Worm (Caenorhabditis elegans): Measurements from ENCODE around the gene T28C6.5.

ce11 chrIV:8824145-8824833, 3.0 kb downstream of the T28C6.5 start, which contains the start of the genes col-117 and col-3:
- no peak for TF ChIP-seq sea-2 (GFP tag; IDR thresholded peaks at IDR 0.05)
- no peak for TF ChIP-seq nhr-27 (tag; optimal IDR thresholded peaks at IDR 0.05)
- TF ChIP-seq lag-1 (GFP tag; IDR thresholded peaks at IDR 0.05) = no peak
- no peak for TF ChIP-seq bed-2 (GFP tag; IDR thresholded peaks at IDR 0.05)
- TF ChIP-seq hrde-1 (tag; optimal IDR thresholded peaks at IDR 0.05; ENCODE audit: borderline replicate concordance) = no peak
- TF ChIP-seq snpc-1.3 (tag; optimal IDR thresholded peaks at IDR 0.05; ENCODE audit: insufficient read depth) = no peak
- TF ChIP-seq lin-40 (tag; optimal IDR thresholded peaks at IDR 0.05) = no peak
